Worm (Caenorhabditis elegans): ENCODE measurements around the gene C53A5.13.

Gene C53A5.13

DNA sequence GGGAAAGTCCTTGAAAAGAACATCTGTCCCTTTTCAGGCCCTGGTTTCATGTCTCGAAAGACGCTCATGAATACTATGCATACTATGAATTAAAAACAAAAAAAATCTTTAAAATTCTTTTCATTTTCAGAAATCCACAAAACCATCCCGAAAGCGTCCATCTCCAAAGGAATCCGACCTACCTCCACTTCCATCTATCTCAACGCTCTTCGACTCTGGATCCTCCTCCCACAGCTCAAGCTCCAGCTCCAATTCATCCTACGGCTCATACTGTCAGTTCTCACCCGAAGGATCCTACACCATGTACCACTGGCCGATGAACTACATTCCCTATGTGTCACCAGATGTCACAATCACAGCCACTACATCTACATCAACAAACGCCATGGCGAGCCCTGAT, 38.1 kb upstream of the C53A5.13 start:
- TF ChIP-seq sem-2 (GFP tag; optimal IDR thresholded peaks at IDR 0.05) (no peak), mls-2 (tag; optimal IDR thresholded peaks at IDR 0.05) (no peak), drap-1 (GFP tag; optimal IDR thresholded peaks at IDR 0.05) (no peak), nhr-12 (tag; optimal IDR thresholded peaks at IDR 0.05) (no peak), pha-4 (tag; optimal IDR thresholded peaks at IDR 0.05) (no peak), zip-8 (tag; optimal IDR thresholded peaks at IDR 0.05) (no peak), ceh-43 (GFP tag; optimal IDR thresholded peaks at IDR 0.05) (no peak), blmp-1 (tag; optimal IDR thresholded peaks at IDR 0.05) (no peak), cnd-1 (tag; optimal IDR thresholded peaks at IDR 0.05) (no peak), bed-3 (GFP tag; optimal IDR thresholded peaks at IDR 0.05) (no peak), ham-2 (GFP tag; optimal IDR thresholded peaks at IDR 0.05) (no peak), unc-62 (GFP tag; optimal IDR thresholded peaks at IDR 0.05) (no peak), nhr-2 (tag; optimal IDR thresholded peaks at IDR 0.05) (no peak), mep-1 (tag; optimal IDR thresholded peaks at IDR 0.05) (no peak), flh-1 (GFP tag; optimal IDR thresholded peaks at IDR 0.05) (no peak), ceh-83 (GFP tag; optimal IDR thresholded peaks at IDR 0.05) (no peak), sptf-1 (tag; optimal IDR thresholded peaks at IDR 0.05) (no peak), mab-5 (tag; optimal IDR thresholded peaks at IDR 0.05) (no peak)

DNA sequence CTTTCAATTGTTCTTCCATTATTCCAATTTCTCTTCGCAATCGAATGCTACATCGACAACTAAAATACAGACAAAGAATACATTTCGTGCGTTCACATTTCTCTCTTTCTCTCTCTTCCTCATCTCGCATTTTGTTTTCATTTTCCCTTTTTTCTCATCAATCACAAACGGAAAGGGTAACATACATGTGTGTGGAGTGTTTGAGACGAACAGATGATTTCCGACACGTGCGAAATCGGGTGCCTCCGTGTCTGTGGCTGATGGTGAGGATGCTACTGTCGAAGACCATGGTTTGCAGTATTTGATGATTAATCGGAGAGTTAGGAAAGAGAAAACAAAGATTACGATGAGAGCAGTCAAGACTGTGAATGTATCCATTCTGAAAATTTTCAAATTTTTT, 35.9 kb upstream of the C53A5.13 start, which contains the start of gene R02D5.9:
Gene R02D5.9 (minus strand): TSS at position 378 of the 400 bp plus-strand sequence.
- no peak for TF ChIP-seq lsy-2 (tag; optimal IDR thresholded peaks at IDR 0.05)
- no peak for TF ChIP-seq lin-13 (tag; optimal IDR thresholded peaks at IDR 0.05)
- TF ChIP-seq ceh-43 (GFP tag; optimal IDR thresholded peaks at IDR 0.05) = no peak

DNA sequence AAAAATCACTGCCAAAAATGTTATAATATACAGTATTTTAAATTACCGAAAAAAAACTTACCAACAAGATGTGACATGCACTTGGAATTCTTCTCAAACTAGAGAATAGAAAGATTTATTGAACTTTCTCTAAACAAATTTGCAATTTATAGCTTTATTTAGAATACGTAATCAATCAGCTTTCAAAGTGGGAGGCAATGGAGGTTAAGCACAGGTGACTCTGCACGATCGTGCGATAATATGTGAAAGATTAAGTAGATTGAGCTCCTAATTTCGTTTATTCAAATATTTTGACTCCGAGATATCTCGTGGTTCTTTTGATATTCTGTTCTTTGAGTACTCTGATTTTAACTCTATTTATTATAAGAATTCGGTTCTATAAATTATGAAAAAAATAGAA, 28.7 kb upstream of the C53A5.13 start, which contains the start of gene R02D5.6:
Gene R02D5.6 (minus strand): TSS at position 101 of the 400 bp plus-strand sequence.
- TF ChIP-seq nhr-76 (tag; optimal IDR thresholded peaks at IDR 0.05) = no peak
- TF ChIP-seq blmp-1 (tag; optimal IDR thresholded peaks at IDR 0.05) = no peak
- no peak for TF ChIP-seq unc-39 (tag; optimal IDR thresholded peaks at IDR 0.05)
- no peak for TF ChIP-seq lin-32 (GFP tag; optimal IDR thresholded peaks at IDR 0.05)
- no peak for TF ChIP-seq drap-1 (GFP tag; optimal IDR thresholded peaks at IDR 0.05)
- no peak for TF ChIP-seq mab-5 (tag; optimal IDR thresholded peaks at IDR 0.05)
- no peak for TF ChIP-seq mep-1 (tag; optimal IDR thresholded peaks at IDR 0.05)
- TF ChIP-seq sptf-1 (tag; optimal IDR thresholded peaks at IDR 0.05) = no peak
- no peak for TF ChIP-seq ces-1 (GFP tag; optimal IDR thresholded peaks at IDR 0.05)
- TF ChIP-seq zip-8 (tag; optimal IDR thresholded peaks at IDR 0.05) = no peak
- TF ChIP-seq unc-120 (tag; optimal IDR thresholded peaks at IDR 0.05; ENCODE audit: poor library complexity, severe bottlenecking) = no peak
- no peak for TF ChIP-seq ztf-11 (tag; optimal IDR thresholded peaks at IDR 0.05)
- TF ChIP-seq unc-62 (GFP tag; optimal IDR thresholded peaks at IDR 0.05) = no peak
- no peak for TF ChIP-seq lsy-2 (tag; optimal IDR thresholded peaks at IDR 0.05)

DNA sequence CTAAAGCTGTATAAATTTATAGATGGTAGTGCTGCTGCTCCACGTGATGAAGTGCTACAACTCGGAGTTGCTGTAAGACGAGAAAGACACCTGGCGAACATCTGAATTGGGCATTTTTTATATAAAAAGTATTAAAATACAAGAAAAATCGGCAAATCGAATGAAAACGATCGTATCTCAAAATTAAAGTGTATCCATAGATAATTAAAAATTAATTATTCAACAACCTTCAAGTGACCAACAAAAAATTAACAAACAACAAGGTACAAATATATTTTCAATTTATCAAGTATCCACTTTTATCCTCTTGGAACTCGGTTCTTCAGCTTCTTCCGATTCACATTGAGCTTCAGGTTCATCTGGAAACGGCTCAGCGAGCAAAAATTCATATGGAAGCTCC, 27.4 kb upstream of the C53A5.13 start, which contains the start of gene R02D5.8:
Gene R02D5.8 (minus strand): TSS at position 101 of the 400 bp plus-strand sequence.
- TF ChIP-seq tbx-8 (GFP tag; optimal IDR thresholded peaks at IDR 0.05) = no peak
- TF ChIP-seq nhr-28 (tag; optimal IDR thresholded peaks at IDR 0.05) = no peak
- TF ChIP-seq elt-1 (tag; optimal IDR thresholded peaks at IDR 0.05; ENCODE audit: borderline replicate concordance, insufficient read depth) = no peak
- no peak for TF ChIP-seq M03D4.4 (tag; optimal IDR thresholded peaks at IDR 0.05)
- no peak for TF ChIP-seq nhr-2 (tag; optimal IDR thresholded peaks at IDR 0.05)
- TF ChIP-seq elt-3 (tag; optimal IDR thresholded peaks at IDR 0.05) = no peak
- no peak for TF ChIP-seq mab-5 (tag; optimal IDR thresholded peaks at IDR 0.05)

DNA sequence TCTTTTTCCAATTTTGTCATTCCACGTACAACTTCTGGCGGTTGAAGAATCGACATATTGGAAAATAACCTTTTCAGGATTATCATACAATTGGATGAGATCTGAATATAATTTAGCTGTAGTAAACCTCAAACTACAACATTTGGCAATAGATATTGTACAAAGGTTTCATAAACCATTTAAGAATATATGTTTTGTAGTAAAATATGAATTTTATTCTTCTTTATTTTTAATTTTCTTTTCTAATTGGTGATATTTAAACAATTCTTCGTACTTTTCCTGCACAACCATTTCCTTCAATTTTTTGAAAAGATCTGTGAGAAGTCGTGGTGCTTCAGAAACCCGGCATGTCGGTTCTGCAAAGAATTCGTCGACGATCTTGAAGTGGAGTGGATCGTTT, 25.7 kb upstream of the C53A5.13 start, which contains the start of gene C53A5.17:
Gene C53A5.17 (minus strand): TSS at position 101 of the 400 bp plus-strand sequence.
- TF ChIP-seq mls-2 (tag; optimal IDR thresholded peaks at IDR 0.05) = no peak
- TF ChIP-seq tbx-8 (GFP tag; optimal IDR thresholded peaks at IDR 0.05) = no peak
- TF ChIP-seq nhr-76 (tag; optimal IDR thresholded peaks at IDR 0.05) = no peak
- no peak for TF ChIP-seq lin-13 (tag; optimal IDR thresholded peaks at IDR 0.05)
- no peak for TF ChIP-seq elt-3 (tag; optimal IDR thresholded peaks at IDR 0.05)
- TF ChIP-seq mab-5 (tag; optimal IDR thresholded peaks at IDR 0.05) = no peak
- no peak for TF ChIP-seq ceh-83 (GFP tag; optimal IDR thresholded peaks at IDR 0.05)
- TF ChIP-seq pha-4 (tag; optimal IDR thresholded peaks at IDR 0.05) = no peak
- no peak for TF ChIP-seq lsy-2 (tag; optimal IDR thresholded peaks at IDR 0.05)
- TF ChIP-seq unc-39 (tag; optimal IDR thresholded peaks at IDR 0.05) = no peak
- no peak for TF ChIP-seq elt-1 (tag; optimal IDR thresholded peaks at IDR 0.05; ENCODE audit: borderline replicate concordance, insufficient read depth)
- no peak for TF ChIP-seq unc-120 (tag; optimal IDR thresholded peaks at IDR 0.05; ENCODE audit: poor library complexity, severe bottlenecking)
- TF ChIP-seq nhr-12 (tag; optimal IDR thresholded peaks at IDR 0.05) = no peak
- no peak for TF ChIP-seq hlh-1 (tag; optimal IDR thresholded peaks at IDR 0.05)
- TF ChIP-seq sptf-1 (tag; optimal IDR thresholded peaks at IDR 0.05) = no peak
- TF ChIP-seq zip-8 (tag; optimal IDR thresholded peaks at IDR 0.05) = no peak
- no peak for TF ChIP-seq blmp-1 (tag; optimal IDR thresholded peaks at IDR 0.05)
- no peak for TF ChIP-seq ceh-39 (tag; optimal IDR thresholded peaks at IDR 0.05)
